Fruit fly (Drosophila melanogaster) whole organism, embryonic: Measurements from ENCODE around the gene CG5068.

Experiments used
- CG10959 ChIP-seq: fragments of 200-800 bp; sonication (Bioruptor generic); IDR thresholded peaks from 2 replicates; pipeline ENCODE4 v1.3.6; 2022; ENCODE audit warnings: missing biosample characterization, missing genetic modification characterization
- CG11398 ChIP-seq: fragments of 200-800 bp; sonication (Bioruptor generic); optimal IDR thresholded peaks from 2 replicates; lab custom pipeline; 2016; ENCODE audit warnings: missing biosample characterization, missing genetic modification characterization
- CG11456 ChIP-seq: fragments of 200-800 bp; sonication (Bioruptor generic); IDR thresholded peaks from 3 replicates; pipeline ENCODE4 v1.3.6; 2022; ENCODE audit warnings: missing biosample characterization, missing genetic modification characterization
- CG12659 ChIP-seq: fragments of 200-800 bp; sonication (Bioruptor generic); optimal IDR thresholded peaks from 3 replicates; lab custom pipeline; 2017; ENCODE audit warnings: mild to moderate bottlenecking, missing biosample characterization, missing genetic modification reagents, missing genetic modification characterization
- CG18262 ChIP-seq: fragments of 200-800 bp; optimal IDR thresholded peaks from 3 replicates; lab custom pipeline; 2019; ENCODE audit warnings: missing biosample characterization, mild to moderate bottlenecking, missing genetic modification characterization, moderate library complexity
- CG18599 ChIP-seq: fragments of 200-800 bp; sonication (Bioruptor generic); optimal IDR thresholded peaks from 3 replicates; lab custom pipeline; 2017; ENCODE audit warnings: missing biosample characterization, missing genetic modification characterization, mild to moderate bottlenecking, moderate library complexity, missing genetic modification reagents
- CG2678 ChIP-seq: fragments of 200-800 bp; sonication (Bioruptor generic); optimal IDR thresholded peaks from 3 replicates; lab custom pipeline; 2019; ENCODE audit warnings: missing biosample characterization, mild to moderate bottlenecking, missing genetic modification characterization, moderate library complexity
- CG30403 ChIP-seq: fragments of 200-800 bp; sonication (Bioruptor generic); optimal IDR thresholded peaks from 3 replicates; lab custom pipeline; 2016; ENCODE audit warnings: missing biosample characterization, missing genetic modification characterization
- CG34376 ChIP-seq: fragments of 200-800 bp; sonication (Bioruptor generic); optimal IDR thresholded peaks from 2 replicates; lab custom pipeline; 2018; ENCODE audit warnings: missing biosample characterization, mild to moderate bottlenecking, missing genetic modification characterization
- CG3847 ChIP-seq: fragments of 200-800 bp; sonication (Bioruptor generic); IDR thresholded peaks from 2 replicates; pipeline ENCODE4 v1.3.6; 2022; ENCODE audit warnings: missing biosample characterization, missing genetic modification characterization
- CG3995 ChIP-seq: fragments of 200-800 bp; sonication (Bioruptor generic); optimal IDR thresholded peaks from 3 replicates; lab custom pipeline; 2016; ENCODE audit warnings: missing biosample characterization, missing genetic modification characterization
- CG4820 ChIP-seq: fragments of 200-800 bp; sonication (Bioruptor generic); optimal IDR thresholded peaks from 3 replicates; lab custom pipeline; 2016; ENCODE audit warnings: missing biosample characterization, missing genetic modification characterization
- CG6791 ChIP-seq: fragments of 200-800 bp; sonication (Bioruptor generic); IDR thresholded peaks from 3 replicates; pipeline ENCODE4 v1.3.6; 2022; ENCODE audit warnings: missing biosample characterization, missing genetic modification characterization; ENCODE audit not compliant: partially characterized antibody
- CG8290 ChIP-seq, 3 experiments: fragments of 200-800 bp; sonication (Bioruptor generic); optimal IDR thresholded peaks; 2 replicates each; lab custom pipeline; 2016 to 2019; ENCODE audit warnings: missing biosample characterization in 3 of 3, missing genetic modification characterization in 3 of 3, mild to moderate bottlenecking in 2 of 3, moderate library complexity in 1 of 3
- CG8388 ChIP-seq: fragments of 200-800 bp; sonication (Bioruptor generic); optimal IDR thresholded peaks from 2 replicates; lab custom pipeline; 2019; ENCODE audit warnings: missing biosample characterization, mild to moderate bottlenecking, missing genetic modification characterization, moderate library complexity
- CG8944 ChIP-seq: fragments of 200-800 bp; sonication (Bioruptor generic); optimal IDR thresholded peaks from 3 replicates; lab custom pipeline; 2016; ENCODE audit warnings: missing biosample characterization, missing genetic modification characterization
- CG9932 ChIP-seq: fragments of 200-800 bp; sonication (Bioruptor generic); IDR thresholded peaks from 2 replicates; pipeline ENCODE4 v1.3.6; 2022; ENCODE audit warnings: missing biosample characterization, missing genetic modification characterization
- D19B ChIP-seq: fragments of 200-800 bp; sonication (Bioruptor generic); optimal IDR thresholded peaks from 2 replicates; lab custom pipeline; 2017; ENCODE audit warnings: missing biosample characterization, mild to moderate bottlenecking, missing genetic modification characterization
- Dfd ChIP-seq, 2 experiments: fragments of >200 bp; optimal IDR thresholded peaks; 2 replicates each; lab custom pipeline; 2017; ENCODE audit warnings: missing biosample characterization in 2 of 2, missing genetic modification characterization in 2 of 2
- Doc3 ChIP-seq: fragments of 200-800 bp; sonication (Bioruptor generic); IDR thresholded peaks from 3 replicates; pipeline ENCODE4 v1.3.6; 2022; ENCODE audit warnings: missing biosample characterization, missing genetic modification characterization; ENCODE audit not compliant: partially characterized antibody
- Drgx ChIP-seq: fragments of 200-800 bp; sonication (Bioruptor generic); IDR thresholded peaks from 2 replicates; pipeline ENCODE4 v1.3.6; 2022; ENCODE audit warnings: missing biosample characterization, missing genetic modification characterization
- HLH54F ChIP-seq: fragments of 200-800 bp; sonication (Bioruptor generic); optimal IDR thresholded peaks from 3 replicates; lab custom pipeline; 2016; ENCODE audit warnings: missing biosample characterization, missing genetic modification characterization
- HmgD ChIP-seq: fragments of 200-800 bp; sonication (Bioruptor generic); optimal IDR thresholded peaks from 3 replicates; lab custom pipeline; 2016; ENCODE audit warnings: missing biosample characterization, missing genetic modification characterization
- Kr ChIP-seq: fragments of 200-800 bp; sonication (Bioruptor generic); optimal IDR thresholded peaks from 2 replicates; lab custom pipeline; 2017; ENCODE audit warnings: missing biosample characterization, mild to moderate bottlenecking, missing genetic modification characterization
- Lhr ChIP-seq: fragments of 200-800 bp; sonication (Bioruptor generic); optimal IDR thresholded peaks from 3 replicates; lab custom pipeline; 2017; ENCODE audit warnings: mild to moderate bottlenecking, missing biosample characterization, missing genetic modification reagents, missing genetic modification characterization
- NC2α ChIP-seq: fragments of 200-800 bp; sonication (Bioruptor generic); optimal IDR thresholded peaks from 2 replicates; lab custom pipeline; 2016; ENCODE audit warnings: missing biosample characterization, missing genetic modification characterization
- Nf-YA ChIP-seq: fragments of 200-800 bp; sonication (Bioruptor generic); IDR thresholded peaks from 2 replicates; pipeline ENCODE4 v1.3.6; 2022; ENCODE audit warnings: missing biosample characterization, missing genetic modification characterization
- Nf-YB ChIP-seq: fragments of 200-800 bp; sonication (Bioruptor generic); optimal IDR thresholded peaks from 3 replicates; lab custom pipeline; 2019; ENCODE audit warnings: missing biosample characterization, mild to moderate bottlenecking, missing genetic modification characterization, moderate library complexity
- NfI ChIP-seq: fragments of 200-800 bp; sonication (Bioruptor generic); optimal IDR thresholded peaks from 3 replicates; lab custom pipeline; 2018; ENCODE audit warnings: missing biosample characterization, mild to moderate bottlenecking, missing genetic modification characterization, moderate library complexity
- Side ChIP-seq: fragments of 200-800 bp; sonication (Bioruptor generic); optimal IDR thresholded peaks from 2 replicates; lab custom pipeline; 2016; ENCODE audit warnings: missing biosample characterization, missing genetic modification characterization
- YL-1 ChIP-seq: fragments of 200-800 bp; sonication (Bioruptor generic); optimal IDR thresholded peaks from 3 replicates; lab custom pipeline; 2017; ENCODE audit warnings: missing biosample characterization, mild to moderate bottlenecking, missing genetic modification characterization
- btn ChIP-seq: fragments of 200-800 bp; sonication (Bioruptor generic); optimal IDR thresholded peaks from 2 replicates; lab custom pipeline; 2016; ENCODE audit warnings: missing biosample characterization, missing genetic modification characterization
- chif ChIP-seq, 2 experiments: fragments of 200-800 bp; sonication (Bioruptor generic); optimal IDR thresholded peaks; 3 replicates each; lab custom pipeline; 2016; ENCODE audit warnings: missing biosample characterization in 2 of 2, missing genetic modification characterization in 2 of 2
- dati ChIP-seq: fragments of 200-800 bp; sonication (Bioruptor generic); IDR thresholded peaks from 2 replicates; pipeline ENCODE4 v1.3.6; 2022; ENCODE audit warnings: missing biosample characterization, missing genetic modification characterization
- emc ChIP-seq: fragments of 200-800 bp; sonication (Bioruptor generic); optimal IDR thresholded peaks from 2 replicates; lab custom pipeline; 2016; ENCODE audit warnings: missing biosample characterization, missing genetic modification characterization
- ems ChIP-seq: fragments of 200-800 bp; sonication (Bioruptor generic); optimal IDR thresholded peaks from 3 replicates; lab custom pipeline; 2016; ENCODE audit warnings: missing biosample characterization, missing genetic modification characterization
- gem ChIP-seq: fragments of 200-800 bp; sonication (Bioruptor generic); optimal IDR thresholded peaks from 2 replicates; lab custom pipeline; 2019; ENCODE audit warnings: missing biosample characterization, mild to moderate bottlenecking, missing genetic modification characterization, moderate library complexity
- grn ChIP-seq: fragments of 200-800 bp; sonication (Bioruptor generic); optimal IDR thresholded peaks from 3 replicates; lab custom pipeline; 2017; ENCODE audit warnings: missing biosample characterization, missing genetic modification characterization
- kni ChIP-seq: fragments of 200-800 bp; sonication (Bioruptor generic); optimal IDR thresholded peaks from 3 replicates; lab custom pipeline; 2017; ENCODE audit warnings: mild to moderate bottlenecking, missing biosample characterization, missing genetic modification reagents, missing genetic modification characterization
- mirr ChIP-seq: fragments of 200-800 bp; sonication (Bioruptor generic); optimal IDR thresholded peaks from 3 replicates; lab custom pipeline; 2018; ENCODE audit warnings: missing biosample characterization, mild to moderate bottlenecking, missing genetic modification characterization
- phol ChIP-seq: fragments of 200-800 bp; sonication (Bioruptor generic); optimal IDR thresholded peaks from 3 replicates; lab custom pipeline; 2018; ENCODE audit warnings: missing biosample characterization, mild to moderate bottlenecking, missing genetic modification characterization, moderate library complexity
- pros ChIP-seq: fragments of 200-800 bp; sonication (Bioruptor generic); optimal IDR thresholded peaks from 3 replicates; lab custom pipeline; 2019; ENCODE audit warnings: missing biosample characterization, mild to moderate bottlenecking, missing genetic modification characterization, moderate library complexity
- psq ChIP-seq: fragments of 200-800 bp; sonication (Bioruptor generic); optimal IDR thresholded peaks from 2 replicates; lab custom pipeline; 2017; ENCODE audit warnings: missing biosample characterization, missing genetic modification characterization
- pum ChIP-seq: fragments of 200-800 bp; sonication (Bioruptor generic); optimal IDR thresholded peaks from 2 replicates; lab custom pipeline; 2016; ENCODE audit warnings: missing biosample characterization, missing genetic modification characterization
- sc ChIP-seq, 3 experiments: fragments of >200 bp in 2 of 3; fragments of 200-800 bp in 1 of 3; sonication (Bioruptor generic) in 1 of 3; optimal IDR thresholded peaks; 2 replicates in 2 of 3; 3 replicates in 1 of 3; lab custom pipeline; 2017; ENCODE audit warnings: mild to moderate bottlenecking in 1 of 3, missing biosample characterization in 1 of 3, missing genetic modification characterization in 1 of 3, missing genetic modification reagents in 1 of 3
- shn ChIP-seq: fragments of 200-800 bp; sonication (Bioruptor generic); optimal IDR thresholded peaks from 3 replicates; lab custom pipeline; 2016; ENCODE audit warnings: missing biosample characterization, missing genetic modification characterization
- ssp ChIP-seq: fragments of 200-800 bp; sonication (Bioruptor generic); IDR thresholded peaks from 2 replicates; pipeline ENCODE4 v1.3.6; 2022; ENCODE audit warnings: missing biosample characterization, missing genetic modification characterization
- tx ChIP-seq: fragments of 200-800 bp; sonication (Bioruptor generic); optimal IDR thresholded peaks from 2 replicates; lab custom pipeline; 2016; ENCODE audit warnings: missing biosample characterization, missing genetic modification characterization
- unpg ChIP-seq: fragments of 200-800 bp; sonication (Bioruptor generic); optimal IDR thresholded peaks from 3 replicates; lab custom pipeline; 2018; ENCODE audit warnings: missing biosample characterization, mild to moderate bottlenecking, missing genetic modification characterization, moderate library complexity

The CG5068 gene

DNA sequence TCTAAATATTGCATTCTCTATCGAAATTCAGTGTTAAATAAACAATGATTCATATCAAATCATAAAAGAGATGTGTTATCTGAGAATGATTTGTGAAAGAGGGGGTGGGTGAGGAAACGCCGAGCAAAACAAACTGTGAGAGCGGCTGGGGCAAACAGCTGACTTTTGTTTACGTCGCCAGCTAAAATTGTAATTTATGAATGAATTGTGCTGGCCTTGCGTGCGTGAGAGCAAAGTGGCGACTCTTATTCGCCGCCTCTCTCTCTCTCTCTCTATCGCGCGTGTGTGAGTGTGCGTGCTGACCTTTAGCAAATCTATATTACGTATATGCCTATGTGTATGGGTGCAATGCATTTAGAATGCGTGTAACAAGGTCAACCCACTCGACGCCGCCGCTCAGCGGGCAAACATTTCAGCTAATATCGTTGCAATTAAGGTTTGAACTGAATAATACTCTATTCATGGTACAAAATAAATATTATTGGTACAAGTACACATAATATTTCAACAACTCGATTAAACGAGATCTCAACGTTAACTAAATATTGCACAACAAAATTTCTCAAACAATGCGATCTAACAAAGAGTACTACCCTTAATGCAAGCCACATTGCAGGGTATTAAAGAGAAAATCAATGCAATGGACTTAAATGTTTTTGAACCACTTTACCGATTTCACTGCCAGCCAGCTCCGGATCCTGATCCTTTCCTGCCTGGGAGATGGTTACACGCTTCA is 7.7 kb upstream of the CG5068 start (continued):
- TF ChIP-seq CG10959 (GFP tag; lab: Robert Waterston, UW): no peak
- TF ChIP-seq CG8290 (GFP tag; optimal IDR thresholded peaks at IDR 0.05; lab: Kevin White, UChicago): no peak
- no peak for TF ChIP-seq CG8290 (tag; optimal IDR thresholded peaks at IDR 0.05; lab: Kevin White, UChicago)
- no peak for TF ChIP-seq HmgD (GFP tag; lab: Kevin White, UChicago)
- TF ChIP-seq CG18262 (tag; lab: Kevin White, UChicago): peak; percentile 14
- TF ChIP-seq Nf-YA (GFP tag; lab: Robert Waterston, UW): no peak
- TF ChIP-seq mirr (GFP tag; lab: Kevin White, UChicago): no peak
- TF ChIP-seq CG34376 (GFP tag; lab: Kevin White, UChicago): peak; percentile 47
- TF ChIP-seq unpg (GFP tag; lab: Kevin White, UChicago): no peak
- TF ChIP-seq Drgx (GFP tag; lab: Robert Waterston, UW): peak; percentile 73
- no peak for TF ChIP-seq tx (GFP tag; lab: Kevin White, UChicago)
- TF ChIP-seq Doc3: peak; percentile 44; the same call in 1 of the 3 replicates
- no peak for TF ChIP-seq Kr
- TF ChIP-seq CG9932: no peak
- TF ChIP-seq ems: no peak
- no peak for TF ChIP-seq CG2678 (tag; lab: Kevin White, UChicago)
- peak; percentile 16 for TF ChIP-seq psq (GFP tag; lab: Kevin White, UChicago)
- no peak for TF ChIP-seq shn
- TF ChIP-seq CG4820: no peak
- peak; percentile 71 for TF ChIP-seq grn (GFP tag; lab: Kevin White, UChicago)
- no peak for TF ChIP-seq CG8944 (GFP tag; lab: Kevin White, UChicago)
- peak; percentile 7 for TF ChIP-seq phol
- TF ChIP-seq pum (GFP tag; lab: Kevin White, UChicago): no peak
- TF ChIP-seq CG6791 (GFP tag; lab: Robert Waterston, UW): no peak
- TF ChIP-seq CG11456 (GFP tag; lab: Robert Waterston, UW): no peak
- no peak for TF ChIP-seq CG11398
- no peak for TF ChIP-seq sc (optimal IDR thresholded peaks at IDR 0.05; lab: Kevin White, UChicago)
- TF ChIP-seq sc (GFP tag; optimal IDR thresholded peaks at IDR 0.05; lab: Kevin White, UChicago): no peak
- no peak for TF ChIP-seq pros (GFP tag; lab: Kevin White, UChicago)
- TF ChIP-seq NC2α: no peak
- no peak for TF ChIP-seq CG3847
- TF ChIP-seq kni (GFP tag; lab: Kevin White, UChicago): no peak
- no peak for TF ChIP-seq ssp
- no peak for TF ChIP-seq NfI (GFP tag; lab: Kevin White, UChicago)
- TF ChIP-seq Dfd (GFP tag; optimal IDR thresholded peaks at IDR 0.05; lab: Kevin White, UChicago): no peak
- TF ChIP-seq HLH54F: no peak
- no peak for TF ChIP-seq emc (GFP tag; lab: Kevin White, UChicago)
- TF ChIP-seq CG18599 (GFP tag; lab: Kevin White, UChicago): no peak
- TF ChIP-seq CG30403: peak; percentile 10
- no peak for TF ChIP-seq Lhr (GFP tag; lab: Kevin White, UChicago)
- peak; percentile 46 for TF ChIP-seq gem (tag; lab: Kevin White, UChicago)
- TF ChIP-seq CG3995 (GFP tag; lab: Kevin White, UChicago): no peak
- no peak for TF ChIP-seq YL-1 (GFP tag; lab: Kevin White, UChicago)
- peak; percentile 5 for TF ChIP-seq CG8388
- TF ChIP-seq Nf-YB (GFP tag; lab: Kevin White, UChicago): peak; percentile 17
- TF ChIP-seq CG12659 (GFP tag; lab: Kevin White, UChicago): no peak
- peak in 1 of 2 experiments; percentile 21 for TF ChIP-seq chif (GFP tag; optimal IDR thresholded peaks at IDR 0.05; lab: Kevin White, UChicago)
- TF ChIP-seq dati: no peak
- no peak for TF ChIP-seq btn
- no peak for TF ChIP-seq Side (GFP tag; lab: Kevin White, UChicago)
- TF ChIP-seq D19B: no peak
